Worm (Caenorhabditis elegans) whole organism, L1 larva: ENCODE measurements around the gene mog-4.

Experiments used
- C04F5.9 ChIP-seq: sonication (generic microtip); optimal IDR thresholded peaks from 2 replicates; lab custom pipeline; 2016; ENCODE audit warnings: missing genetic modification characterization, missing compliant biosample characterization
- C34B4.2 ChIP-seq: sonication (generic microtip); optimal IDR thresholded peaks from 2 replicates; lab custom pipeline; 2017; ENCODE audit warnings: mild to moderate bottlenecking, missing genetic modification characterization, missing compliant biosample characterization
- aha-1 ChIP-seq: fragments of 150-350 bp; optimal IDR thresholded peaks from 2 replicates; lab custom pipeline; 2014; ENCODE audit warnings: missing biosample characterization, missing genetic modification characterization
- ama-1 ChIP-seq: fragments of 150-350 bp; optimal IDR thresholded peaks from 2 replicates; lab custom pipeline; 2014
- ceh-8 ChIP-seq: fragments of 200-800 bp; sonication (Bioruptor generic); optimal IDR thresholded peaks from 2 replicates; lab custom pipeline; 2018; ENCODE audit warnings: mild to moderate bottlenecking, missing genetic modification characterization, moderate library complexity, missing compliant biosample characterization
- ceh-82 ChIP-seq, 3 experiments: fragments of 150-350 bp in 1 of 3; sonication (generic microtip) in 2 of 3; optimal IDR thresholded peaks; 2 replicates each; lab custom pipeline; 2014 to 2017; ENCODE audit warnings: missing biosample characterization in 3 of 3, missing genetic modification characterization in 3 of 3
- ceh-88 ChIP-seq: fragments of 200-800 bp; sonication (Bioruptor generic); IDR thresholded peaks from 2 replicates; pipeline ENCODE4 v1.3.6; 2022; ENCODE audit warnings: missing genetic modification characterization, missing compliant biosample characterization
- ceh-90 ChIP-seq: sonication (generic microtip); optimal IDR thresholded peaks from 2 replicates; lab custom pipeline; 2016; ENCODE audit warnings: missing genetic modification characterization, missing compliant biosample characterization
- ces-1 ChIP-seq: fragments of 150-350 bp; optimal IDR thresholded peaks from 2 replicates; lab custom pipeline; 2014; ENCODE audit warnings: missing biosample characterization, missing genetic modification reagents, missing genetic modification characterization
- dpl-1 ChIP-seq, 3 experiments: fragments of 150-350 bp in 2 of 3; sonication (generic microtip) in 1 of 3; optimal IDR thresholded peaks; 2 replicates each; lab custom pipeline; 2014 to 2017; ENCODE audit warnings: missing biosample characterization in 3 of 3, missing genetic modification characterization in 3 of 3, missing genetic modification reagents in 3 of 3
- efl-1 ChIP-seq, 4 experiments: fragments of 150-350 bp; optimal IDR thresholded peaks in 3 of 4; peaks in 1 of 4; 1 replicate in 1 of 4; 2 replicates in 3 of 4; lab custom pipeline; 2014; ENCODE audit warnings: missing biosample characterization in 2 of 4, missing genetic modification characterization in 2 of 4, missing genetic modification reagents in 2 of 4
- egl-13 ChIP-seq: sonication (generic microtip); optimal IDR thresholded peaks from 2 replicates; lab custom pipeline; 2016; ENCODE audit warnings: missing genotype, missing genetic modification reagents, missing genetic modification characterization, missing compliant biosample characterization
- elt-2 ChIP-seq: sonication (generic microtip); optimal IDR thresholded peaks from 2 replicates; lab custom pipeline; 2016; ENCODE audit warnings: missing genetic modification characterization, mild to moderate bottlenecking, inconsistent platforms, missing compliant biosample characterization, missing genetic modification reagents
- elt-3 ChIP-seq, 6 experiments: fragments of 150-350 bp in 1 of 6; sonication (generic microtip); optimal IDR thresholded peaks; 2 replicates each; lab custom pipeline; 2017 to 2018; ENCODE audit warnings: missing biosample characterization in 6 of 6, missing genetic modification characterization in 6 of 6, inconsistent platforms in 1 of 6
- fkh-10 ChIP-seq: sonication (generic microtip); optimal IDR thresholded peaks from 2 replicates; lab custom pipeline; 2017; ENCODE audit warnings: missing biosample characterization, missing genetic modification reagents, missing genetic modification characterization
- fkh-4 ChIP-seq: sonication (generic microtip); optimal IDR thresholded peaks from 2 replicates; lab custom pipeline; 2016; ENCODE audit warnings: missing compliant biosample characterization, missing genetic modification characterization, borderline replicate concordance
- fkh-8 ChIP-seq: sonication (generic microtip); optimal IDR thresholded peaks from 2 replicates; lab custom pipeline; 2016; ENCODE audit warnings: mild to moderate bottlenecking, missing genetic modification characterization, missing compliant biosample characterization
- grh-1 ChIP-seq: fragments of 200-800 bp; sonication (Bioruptor generic); IDR thresholded peaks from 2 replicates; pipeline ENCODE4 v1.3.6; 2022; ENCODE audit warnings: missing genetic modification reagents, missing genetic modification characterization, missing compliant biosample characterization
- hlh-17 ChIP-seq: fragments of 200-800 bp; sonication (Bioruptor generic); optimal IDR thresholded peaks from 2 replicates; lab custom pipeline; 2018; ENCODE audit warnings: missing genetic modification characterization, mild to moderate bottlenecking, missing compliant biosample characterization, moderate library complexity, borderline replicate concordance
- irx-1 ChIP-seq: sonication (generic microtip); optimal IDR thresholded peaks from 2 replicates; lab custom pipeline; 2016; ENCODE audit warnings: missing genetic modification characterization, missing compliant biosample characterization
- jun-1 ChIP-seq: fragments of 150-350 bp; optimal IDR thresholded peaks from 2 replicates; lab custom pipeline; 2014; ENCODE audit warnings: missing biosample characterization, missing genetic modification reagents, missing genetic modification characterization
- lin-13 ChIP-seq: fragments of 150-350 bp; optimal IDR thresholded peaks from 2 replicates; lab custom pipeline; 2014; ENCODE audit warnings: missing biosample characterization, missing genetic modification reagents, missing genetic modification characterization
- lin-15B ChIP-seq: fragments of 150-350 bp; sonication (generic microtip); optimal IDR thresholded peaks from 3 replicates; lab custom pipeline; 2014; ENCODE audit warnings: missing biosample characterization, missing genetic modification characterization
- lin-35 ChIP-seq, 2 experiments: fragments of 150-350 bp; optimal IDR thresholded peaks; 2 replicates each; lab custom pipeline; 2014; ENCODE audit warnings: missing biosample characterization in 2 of 2, missing genetic modification characterization in 2 of 2, missing genetic modification reagents in 2 of 2
- lin-39 ChIP-seq: fragments of 150-350 bp; optimal IDR thresholded peaks from 2 replicates; lab custom pipeline; 2014; ENCODE audit warnings: missing biosample characterization, missing genetic modification reagents, missing genetic modification characterization
- lir-3 ChIP-seq: sonication (generic microtip); optimal IDR thresholded peaks from 2 replicates; lab custom pipeline; 2016; ENCODE audit warnings: mild to moderate bottlenecking, missing genetic modification characterization, moderate library complexity, missing compliant biosample characterization; ENCODE audit not compliant: poor library complexity
- mef-2 ChIP-seq: fragments of 150-350 bp; optimal IDR thresholded peaks from 2 replicates; lab custom pipeline; 2014; ENCODE audit warnings: missing biosample characterization, missing genetic modification characterization
- mep-1 ChIP-seq: fragments of 150-350 bp; optimal IDR thresholded peaks from 2 replicates; lab custom pipeline; 2014; ENCODE audit warnings: missing biosample characterization, missing genetic modification characterization
- nhr-11 ChIP-seq: fragments of 150-350 bp; optimal IDR thresholded peaks from 2 replicates; lab custom pipeline; 2014; ENCODE audit warnings: missing biosample characterization, missing genetic modification characterization
- nhr-19 ChIP-seq: fragments of 200-800 bp; sonication (Bioruptor generic); conservative IDR thresholded peaks from 2 replicates; pipeline ENCODE4 v1.3.6; 2022; ENCODE audit warnings: missing genetic modification characterization, missing compliant biosample characterization
- nhr-20 ChIP-seq: sonication (generic microtip); optimal IDR thresholded peaks from 2 replicates; lab custom pipeline; 2016; ENCODE audit warnings: mild to moderate bottlenecking, missing genetic modification characterization, missing compliant biosample characterization
- nhr-71 ChIP-seq: sonication (generic microtip); optimal IDR thresholded peaks from 2 replicates; lab custom pipeline; 2016; ENCODE audit warnings: mild to moderate bottlenecking, missing genetic modification characterization, moderate library complexity, missing compliant biosample characterization
- nhr-76 ChIP-seq: sonication (generic microtip); optimal IDR thresholded peaks from 2 replicates; lab custom pipeline; 2017; ENCODE audit warnings: missing biosample characterization, missing genetic modification characterization
- nhr-84 ChIP-seq: sonication (generic microtip); optimal IDR thresholded peaks from 2 replicates; lab custom pipeline; 2017; ENCODE audit warnings: missing biosample characterization, missing genetic modification characterization
- nhr-90 ChIP-seq: sonication (generic microtip); optimal IDR thresholded peaks from 2 replicates; lab custom pipeline; 2016; ENCODE audit warnings: mild to moderate bottlenecking, missing genetic modification characterization, missing compliant biosample characterization; ENCODE audit not compliant: poor library complexity
- pag-3 ChIP-seq: sonication (generic microtip); optimal IDR thresholded peaks from 2 replicates; lab custom pipeline; 2017; ENCODE audit warnings: missing genetic modification characterization, mild to moderate bottlenecking, missing compliant biosample characterization, antibody characterized with exemption, borderline replicate concordance; ENCODE audit not compliant: insufficient read depth
- pqm-1 ChIP-seq: sonication (generic microtip); optimal IDR thresholded peaks from 3 replicates; lab custom pipeline; 2017; ENCODE audit warnings: missing biosample characterization, missing genetic modification characterization
- rnt-1 ChIP-seq: sonication (generic microtip); optimal IDR thresholded peaks from 2 replicates; lab custom pipeline; 2016; ENCODE audit warnings: mild to moderate bottlenecking, missing genetic modification characterization, moderate library complexity, missing compliant biosample characterization
- snpc-4 ChIP-seq: fragments of 150-350 bp; optimal IDR thresholded peaks from 2 replicates; lab custom pipeline; 2014; ENCODE audit warnings: missing biosample characterization, missing genetic modification characterization
- sptf-1 ChIP-seq: fragments of 150-350 bp; optimal IDR thresholded peaks from 2 replicates; lab custom pipeline; 2014; ENCODE audit warnings: missing biosample characterization, missing genetic modification characterization
- unc-62 ChIP-seq: fragments of 150-350 bp; optimal IDR thresholded peaks from 2 replicates; lab custom pipeline; 2014; ENCODE audit warnings: missing biosample characterization, missing genetic modification reagents, missing genetic modification characterization
- unc-98 ChIP-seq: fragments of 200-800 bp; sonication (Bioruptor generic); IDR thresholded peaks from 2 replicates; pipeline ENCODE4 v1.3.6; 2022; ENCODE audit warnings: missing genetic modification characterization, missing compliant biosample characterization
- zag-1 ChIP-seq: fragments of 150-350 bp; optimal IDR thresholded peaks from 2 replicates; lab custom pipeline; 2014; ENCODE audit warnings: missing biosample characterization, missing genetic modification characterization
- ztf-11 ChIP-seq, 2 experiments: sonication (generic microtip); optimal IDR thresholded peaks; 2 replicates each; lab custom pipeline; 2016 to 2017; ENCODE audit warnings: missing genetic modification characterization in 2 of 2, missing biosample characterization in 1 of 2, missing compliant biosample characterization in 1 of 2
- ztf-4 ChIP-seq: fragments of 150-350 bp; optimal IDR thresholded peaks from 2 replicates; lab custom pipeline; 2014; ENCODE audit warnings: missing biosample characterization, missing genetic modification characterization

Gene mog-4

DNA sequence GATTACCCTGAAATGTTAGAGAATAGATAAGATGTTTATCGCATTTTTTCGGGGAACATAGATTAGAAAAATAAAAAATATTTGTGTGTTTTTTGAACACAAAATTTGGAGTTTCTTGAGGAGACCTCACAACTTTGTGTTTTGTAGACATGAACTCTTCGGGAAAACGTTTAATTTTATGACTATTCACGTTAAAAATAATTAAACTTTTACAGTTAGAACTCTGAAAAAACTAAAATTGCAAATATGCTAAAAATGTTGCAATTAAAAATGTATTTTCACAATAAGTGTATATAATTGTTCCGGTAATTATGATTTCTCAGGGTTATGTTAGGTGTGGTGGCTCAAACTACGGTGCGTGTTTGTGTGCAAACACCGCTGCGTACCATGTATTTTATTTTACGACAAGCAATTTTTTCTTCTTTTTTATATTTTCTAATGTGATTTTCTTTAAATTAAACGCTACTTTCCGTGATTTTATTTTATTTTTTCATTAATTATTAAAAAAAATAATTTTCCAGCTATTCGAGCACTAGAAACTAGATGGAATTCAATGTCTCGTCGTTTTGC, 33.1 kb downstream of the mog-4 start, which contains the start of the genes F57C2.5 and spat-1 (continued):
- TF ChIP-seq grh-1 (GFP tag; lab: Robert Waterston, UW) (no peak), lir-3 (tag; lab: Kevin White, UChicago) (peak; percentile 81), mep-1 (tag; lab: Kevin White, UChicago) (peak; percentile 78), sptf-1 (no peak), ceh-82 (tag; optimal IDR thresholded peaks at IDR 0.05; lab: Kevin White, UChicago) (peak in 1 of 3 experiments; percentile 51), pqm-1 (no peak), lin-39 (tag; lab: Kevin White, UChicago) (no peak), irx-1 (tag; lab: Kevin White, UChicago) (peak; percentile 32), nhr-20 (peak; percentile 81), ceh-90 (tag; lab: Kevin White, UChicago) (peak; percentile 40), ama-1 (no peak), rnt-1 (tag; lab: Kevin White, UChicago) (no peak), ces-1 (no peak), ceh-88 (GFP tag; lab: Robert Waterston, UW) (peak; percentile 71; the same call in 1 of the 2 replicates), lin-15B (tag; lab: Kevin White, UChicago) (peak; percentile 39), unc-98 (peak; percentile 21; the same call in 1 of the 2 replicates), hlh-17 (GFP tag; lab: Kevin White, UChicago) (no peak), ceh-8 (GFP tag; lab: Kevin White, UChicago) (no peak), C04F5.9 (peak; percentile 54), fkh-10 (GFP tag; lab: Kevin White, UChicago) (no peak), unc-62 (GFP tag; lab: Kevin White, UChicago) (no peak), fkh-4 (tag; lab: Kevin White, UChicago) (peak; percentile 59), nhr-71 (peak; percentile 86), elt-2 (tag; lab: Kevin White, UChicago) (peak; percentile 67), mef-2 (tag; lab: Kevin White, UChicago) (no peak), lin-13 (GFP tag; lab: Kevin White, UChicago) (peak; percentile 61), elt-3 (tag; optimal IDR thresholded peaks at IDR 0.05; lab: Kevin White, UChicago) (peak in 1 of 6 experiments; percentile 38), dpl-1 (GFP tag; optimal IDR thresholded peaks at IDR 0.05; lab: Kevin White, UChicago) (peak; percentile 56 to 68 (median 61)), egl-13 (peak; percentile 24), nhr-76 (tag; lab: Kevin White, UChicago) (no peak), aha-1 (tag; lab: Kevin White, UChicago) (no peak), nhr-90 (tag; lab: Kevin White, UChicago) (peak; percentile 62), nhr-84 (no peak), nhr-19 (GFP tag; lab: Robert Waterston, UW) (peak; percentile 69), ztf-4 (tag; lab: Kevin White, UChicago) (no peak), fkh-8 (tag; lab: Kevin White, UChicago) (peak; percentile 88), pag-3 (tag; lab: Kevin White, UChicago) (no peak), C34B4.2 (tag; lab: Kevin White, UChicago) (no peak), nhr-11 (tag; lab: Kevin White, UChicago) (no peak), zag-1 (no peak), jun-1 (tag; lab: Kevin White, UChicago) (no peak), snpc-4 (tag; lab: Kevin White, UChicago) (peak; percentile 51)

DNA sequence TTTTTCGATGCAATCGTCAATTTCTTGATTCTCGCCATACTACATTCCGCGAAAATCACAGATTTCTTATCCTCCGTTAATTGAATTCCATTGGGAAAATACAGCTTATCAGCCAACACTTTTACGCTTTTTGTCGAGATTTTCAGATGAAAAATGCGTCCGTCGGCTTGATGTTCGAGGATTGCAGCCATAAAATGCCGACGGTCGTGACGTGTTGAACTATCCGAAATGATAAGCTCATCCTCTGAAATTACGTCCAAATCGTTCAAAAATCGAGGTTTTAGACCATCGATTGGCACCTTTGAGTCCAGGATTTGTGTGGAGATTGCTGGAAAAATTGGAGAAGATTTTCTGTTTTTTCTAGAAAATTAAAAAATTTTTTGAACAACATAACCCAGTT, 34.3 kb downstream of the mog-4 start:
- TF ChIP-seq ztf-11 (tag; optimal IDR thresholded peaks at IDR 0.05; lab: Kevin White, UChicago) (no peak), nhr-20 (no peak), efl-1 (optimal IDR thresholded peaks at IDR 0.05; lab: Kevin White, UChicago) (no peak), efl-1 (GFP tag; optimal IDR thresholded peaks at IDR 0.05 in 1 of 2; lab: Kevin White, UChicago) (peak in 1 of 2 experiments; percentile 57), lin-35 (GFP tag; optimal IDR thresholded peaks at IDR 0.05; lab: Kevin White, UChicago) (no peak)
